Fruit fly (Drosophila melanogaster) whole organism, embryonic: ENCODE data around the gene cype.

Experiments
- CG2120 ChIP-seq: fragments of 200-800 bp; sonication (Bioruptor generic); optimal IDR thresholded peaks from 3 replicates; lab custom pipeline; 2016; ENCODE audit warnings: missing biosample characterization, missing genetic modification characterization
- Hr78 ChIP-seq, 2 experiments: fragments of 200-800 bp in 1 of 2; fragments of >200 bp in 1 of 2; sonication (Bioruptor generic) in 1 of 2; optimal IDR thresholded peaks; 2 replicates each; lab custom pipeline; 2017 to 2019; ENCODE audit warnings: missing biosample characterization in 2 of 2, missing genetic modification characterization in 2 of 2, mild to moderate bottlenecking in 1 of 2, moderate library complexity in 1 of 2
- YL-1 ChIP-seq: fragments of 200-800 bp; sonication (Bioruptor generic); optimal IDR thresholded peaks from 3 replicates; lab custom pipeline; 2017; ENCODE audit warnings: missing biosample characterization, mild to moderate bottlenecking, missing genetic modification characterization
- esg ChIP-seq: fragments of 200-800 bp; sonication (Bioruptor generic); conservative IDR thresholded peaks from 2 replicates; pipeline ENCODE4 v1.3.6; 2022; ENCODE audit warnings: missing biosample characterization, missing genetic modification characterization

DNA sequence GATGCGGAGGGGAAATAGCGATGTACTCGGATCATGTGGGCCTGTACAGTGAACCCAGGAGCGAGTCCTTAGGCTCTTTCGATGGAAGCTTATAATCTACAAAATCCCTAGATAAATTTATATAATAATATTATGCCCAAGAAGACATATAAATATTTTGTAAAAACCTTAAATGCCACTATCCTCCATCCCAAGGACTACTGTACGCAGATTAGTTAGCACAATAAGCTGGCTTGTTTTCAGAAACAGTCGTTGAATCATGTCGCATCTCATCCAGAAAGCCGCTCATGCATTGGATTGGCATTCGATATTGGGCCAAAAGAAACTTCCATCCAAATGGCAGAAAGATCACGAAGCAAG lies 38.8 kb upstream of the cype start:
- TF ChIP-seq CG2120 (GFP tag; lab: Kevin White, UChicago) (no peak), Hr78 (GFP tag; optimal IDR thresholded peaks at IDR 0.05; lab: Kevin White, UChicago) (no peak), YL-1 (GFP tag; lab: Kevin White, UChicago) (no peak), esg (GFP tag; lab: Robert Waterston, UW) (no peak)
